1 worm cellular context compared by ENCODE assay signal in the genomic region with DNA sequence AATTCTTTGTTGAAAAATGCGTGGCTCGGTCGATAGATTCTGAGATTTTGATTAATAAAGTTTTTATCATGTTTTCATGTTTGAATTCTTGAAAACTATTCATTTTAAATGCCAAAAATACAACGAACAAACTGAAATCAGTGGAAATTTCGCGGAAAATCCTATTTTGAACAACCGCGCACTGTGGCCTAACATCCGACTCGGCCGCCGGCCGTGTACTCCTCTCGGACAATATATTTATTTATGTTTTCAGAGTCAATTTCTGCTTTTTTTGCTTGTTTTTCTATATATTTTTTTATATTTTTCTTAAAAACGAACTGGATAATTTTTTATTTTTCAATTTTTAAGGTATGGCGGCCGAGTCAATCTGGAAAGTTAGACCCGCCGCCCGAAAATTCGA.
TF ChIP-seq lines count a peak whose summit lies in the region.

A gene (plus strand): TSS at position 347 of the 400 bp plus-strand sequence.

TF ChIP-seq in whole organism, L1 larva, 84 proteins besides CTCF, POLR2A, EP300 and RAD21 (continued from another document):
- TF ChIP-seq nhr-90 (tag; optimal IDR thresholded peaks at IDR 0.05; lab: Kevin White, UChicago; ENCODE audit: poor library complexity) = peak; percentile 93
- peak; percentile 90 to 95 for TF ChIP-seq lin-35 (GFP tag; optimal IDR thresholded peaks at IDR 0.05; lab: Kevin White, UChicago)
- peak; percentile 90 for TF ChIP-seq dsc-1 (tag; optimal IDR thresholded peaks at IDR 0.05; lab: Kevin White, UChicago)
- TF ChIP-seq hpl-2 (GFP tag; optimal IDR thresholded peaks at IDR 0.05; lab: Kevin White, UChicago) = no peak
- TF ChIP-seq lir-3 (tag; optimal IDR thresholded peaks at IDR 0.05; lab: Kevin White, UChicago; ENCODE audit: poor library complexity) = peak; percentile 95
- TF ChIP-seq aha-1 (tag; optimal IDR thresholded peaks at IDR 0.05; lab: Kevin White, UChicago) = no peak
- TF ChIP-seq pqm-1 (tag; optimal IDR thresholded peaks at IDR 0.05; lab: Kevin White, UChicago) = no peak
- TF ChIP-seq mdl-1 (tag; optimal IDR thresholded peaks at IDR 0.05; lab: Kevin White, UChicago) = peak in 1 of 2 experiments; percentile 50
- no peak for TF ChIP-seq ama-1 (optimal IDR thresholded peaks at IDR 0.05; lab: Kevin White, UChicago)
- TF ChIP-seq pag-3 (tag; optimal IDR thresholded peaks at IDR 0.05; lab: Kevin White, UChicago; ENCODE audit: borderline replicate concordance, insufficient read depth) = no peak
- TF ChIP-seq elt-3 (tag; optimal IDR thresholded peaks at IDR 0.05; lab: Kevin White, UChicago) = no peak
- peak; percentile 59 to 92 for TF ChIP-seq efl-1 (optimal IDR thresholded peaks at IDR 0.05; lab: Kevin White, UChicago)
- peak; percentile 93 to 99 for TF ChIP-seq efl-1 (GFP tag; optimal IDR thresholded peaks at IDR 0.05 in 1 of 2; lab: Kevin White, UChicago)
- TF ChIP-seq nhr-71 (tag; optimal IDR thresholded peaks at IDR 0.05; lab: Kevin White, UChicago) = peak; percentile 85
- peak; percentile 56 for TF ChIP-seq zip-4 (GFP tag; optimal IDR thresholded peaks at IDR 0.05; lab: Kevin White, UChicago)
- no peak for TF ChIP-seq lin-15B (tag; optimal IDR thresholded peaks at IDR 0.05; lab: Kevin White, UChicago)
- peak; percentile 29 to 53 (median 49) for TF ChIP-seq ceh-82 (tag; optimal IDR thresholded peaks at IDR 0.05; lab: Kevin White, UChicago)
- peak; percentile 64 for TF ChIP-seq fkh-8 (tag; optimal IDR thresholded peaks at IDR 0.05; lab: Kevin White, UChicago)
- TF ChIP-seq Y116A8C.19 (tag; optimal IDR thresholded peaks at IDR 0.05; lab: Kevin White, UChicago; ENCODE audit: borderline replicate concordance) = peak; percentile 64
- TF ChIP-seq nhr-11 (tag; optimal IDR thresholded peaks at IDR 0.05; lab: Kevin White, UChicago) = no peak
- peak; percentile 65 for TF ChIP-seq lin-14 (GFP tag; optimal IDR thresholded peaks at IDR 0.05; lab: Kevin White, UChicago)
- TF ChIP-seq C04F5.9 (tag; optimal IDR thresholded peaks at IDR 0.05; lab: Kevin White, UChicago) = peak; percentile 74
- TF ChIP-seq fos-1 (tag; optimal IDR thresholded peaks at IDR 0.05; lab: Kevin White, UChicago) = peak; percentile 18
- TF ChIP-seq snu-23 (GFP tag; optimal IDR thresholded peaks at IDR 0.05; lab: Kevin White, UChicago) = peak; percentile 66
- peak; percentile 54 for TF ChIP-seq unc-130 (tag; optimal IDR thresholded peaks at IDR 0.05; lab: Kevin White, UChicago)
